Fruit fly (Drosophila melanogaster) whole organism, embryonic: ENCODE results near the gene Syt1.

Experiments used
- Awh ChIP-seq: fragments of 200-800 bp; sonication (Bioruptor generic); IDR thresholded peaks from 2 replicates; pipeline ENCODE4, ENCODE4 v1.3.6; 2022; ENCODE audit warnings: missing biosample characterization, missing genetic modification characterization
- CG10147 ChIP-seq: fragments of 200-800 bp; sonication (Bioruptor generic); optimal IDR thresholded peaks from 2 replicates; lab custom pipeline; 2019; ENCODE audit warnings: missing biosample characterization, mild to moderate bottlenecking, missing genetic modification characterization, moderate library complexity
- CG1024 ChIP-seq: fragments of 200-800 bp; sonication (Bioruptor generic); IDR thresholded peaks from 2 replicates; pipeline ENCODE4 v1.3.6; 2022; ENCODE audit warnings: missing biosample characterization, missing genetic modification characterization
- CG10274 ChIP-seq: fragments of 200-800 bp; sonication (Bioruptor generic); optimal IDR thresholded peaks from 3 replicates; lab custom pipeline; 2017; ENCODE audit warnings: missing biosample characterization, mild to moderate bottlenecking, missing genetic modification characterization
- CG10431 ChIP-seq: fragments of 200-800 bp; sonication (Bioruptor generic); optimal IDR thresholded peaks from 3 replicates; lab custom pipeline; 2018; ENCODE audit warnings: missing biosample characterization, mild to moderate bottlenecking, missing genetic modification characterization
- CG10543 ChIP-seq: fragments of 200-800 bp; sonication (Bioruptor generic); optimal IDR thresholded peaks from 3 replicates; lab custom pipeline; 2017; ENCODE audit warnings: missing biosample characterization, mild to moderate bottlenecking, missing genetic modification characterization, moderate library complexity
- CG10654 ChIP-seq: fragments of 200-800 bp; sonication (Bioruptor generic); optimal IDR thresholded peaks from 2 replicates; lab custom pipeline; 2016; ENCODE audit warnings: missing biosample characterization, missing genetic modification characterization
- CG11093 ChIP-seq: fragments of 200-800 bp; sonication (Bioruptor generic); IDR thresholded peaks from 3 replicates; pipeline ENCODE4 v1.3.6; 2022; ENCODE audit warnings: missing biosample characterization, missing genetic modification characterization
- CG11504 ChIP-seq: fragments of 200-800 bp; sonication (Bioruptor generic); optimal IDR thresholded peaks from 3 replicates; lab custom pipeline; 2019; ENCODE audit warnings: missing biosample characterization, mild to moderate bottlenecking, missing genetic modification characterization, moderate library complexity
- CG11695 ChIP-seq: fragments of 200-800 bp; sonication (Bioruptor generic); IDR thresholded peaks from 3 replicates; pipeline ENCODE4 v1.3.6; 2022; ENCODE audit warnings: missing biosample characterization, missing genetic modification characterization
- CG11696 ChIP-seq: fragments of 200-800 bp; sonication (Bioruptor generic); IDR thresholded peaks from 2 replicates; pipeline ENCODE4 v1.3.6; 2022; ENCODE audit warnings: missing biosample characterization, missing genetic modification characterization
- CG12219 ChIP-seq: fragments of 200-800 bp; sonication (Bioruptor generic); optimal IDR thresholded peaks from 3 replicates; lab custom pipeline; 2018; ENCODE audit warnings: missing biosample characterization, mild to moderate bottlenecking, missing genetic modification characterization
- CG13123 ChIP-seq: fragments of 200-800 bp; sonication (Bioruptor generic); optimal IDR thresholded peaks from 2 replicates; lab custom pipeline; 2016; ENCODE audit warnings: missing biosample characterization, missing genetic modification characterization
- CG13624 ChIP-seq: fragments of 200-800 bp; sonication (Bioruptor generic); optimal IDR thresholded peaks from 2 replicates; lab custom pipeline; 2016; ENCODE audit warnings: missing biosample characterization, missing genetic modification characterization
- CG14441 ChIP-seq: fragments of 200-800 bp; sonication (Bioruptor generic); IDR thresholded peaks from 2 replicates; pipeline ENCODE4 v1.3.6; 2022; ENCODE audit warnings: missing biosample characterization, missing genetic modification characterization
- CG15479 ChIP-seq: fragments of 200-800 bp; sonication (Bioruptor generic); optimal IDR thresholded peaks from 3 replicates; lab custom pipeline; 2019; ENCODE audit warnings: missing biosample characterization, mild to moderate bottlenecking, missing genetic modification characterization, moderate library complexity
- CG17361 ChIP-seq: fragments of 200-800 bp; sonication (Bioruptor generic); IDR thresholded peaks from 3 replicates; pipeline ENCODE4 v1.3.6; 2022; ENCODE audit warnings: missing biosample characterization, missing genetic modification characterization
- CG17612 ChIP-seq: fragments of 200-800 bp; sonication (Bioruptor generic); IDR thresholded peaks from 2 replicates; pipeline ENCODE4 v1.3.6; 2022; ENCODE audit warnings: missing biosample characterization, missing genetic modification characterization
- CG18599 ChIP-seq: fragments of 200-800 bp; sonication (Bioruptor generic); optimal IDR thresholded peaks from 3 replicates; lab custom pipeline; 2017; ENCODE audit warnings: missing biosample characterization, missing genetic modification characterization, mild to moderate bottlenecking, moderate library complexity, missing genetic modification reagents
- CG2875 ChIP-seq: fragments of 200-800 bp; sonication (Bioruptor generic); optimal IDR thresholded peaks from 2 replicates; lab custom pipeline; 2017; ENCODE audit warnings: missing biosample characterization, mild to moderate bottlenecking, missing genetic modification characterization, missing genetic modification reagents
- CG3065 ChIP-seq: fragments of 200-800 bp; sonication (Bioruptor generic); optimal IDR thresholded peaks from 2 replicates; lab custom pipeline; 2016; ENCODE audit warnings: missing biosample characterization, missing genetic modification characterization
- CG5245 ChIP-seq: fragments of 200-800 bp; sonication (Bioruptor generic); optimal IDR thresholded peaks from 3 replicates; lab custom pipeline; 2016; ENCODE audit warnings: missing biosample characterization, missing genetic modification characterization
- CG6765 ChIP-seq: fragments of 200-800 bp; sonication (Bioruptor generic); optimal IDR thresholded peaks from 3 replicates; lab custom pipeline; 2017; ENCODE audit warnings: missing biosample characterization, mild to moderate bottlenecking, missing genetic modification characterization
- CG7556 ChIP-seq: fragments of 200-800 bp; sonication (Bioruptor generic); optimal IDR thresholded peaks from 2 replicates; lab custom pipeline; 2017; ENCODE audit warnings: missing biosample characterization, mild to moderate bottlenecking, missing genetic modification characterization
- CG9932 ChIP-seq: fragments of 200-800 bp; sonication (Bioruptor generic); IDR thresholded peaks from 2 replicates; pipeline ENCODE4 v1.3.6; 2022; ENCODE audit warnings: missing biosample characterization, missing genetic modification characterization
- Dbx ChIP-seq: fragments of 200-800 bp; sonication (Bioruptor generic); IDR thresholded peaks from 3 replicates; pipeline ENCODE4 v1.3.6; 2022; ENCODE audit warnings: missing biosample characterization, missing genetic modification characterization
- E2f1 ChIP-seq: fragments of 200-800 bp; sonication (Bioruptor generic); IDR thresholded peaks from 2 replicates; pipeline ENCODE4 v1.3.6; 2022; ENCODE audit warnings: missing biosample characterization, missing genetic modification characterization
- Hmr ChIP-seq: fragments of 200-800 bp; sonication (Bioruptor generic); optimal IDR thresholded peaks from 3 replicates; lab custom pipeline; 2017; ENCODE audit warnings: mild to moderate bottlenecking, missing biosample characterization, missing genetic modification reagents, missing genetic modification characterization
- Hmx ChIP-seq: fragments of 200-800 bp; sonication (Bioruptor generic); optimal IDR thresholded peaks from 2 replicates; lab custom pipeline; 2016; ENCODE audit warnings: missing biosample characterization, missing genetic modification characterization
- Hsf ChIP-seq: fragments of 200-800 bp; sonication (Bioruptor generic); optimal IDR thresholded peaks from 3 replicates; lab custom pipeline; 2016; ENCODE audit warnings: missing biosample characterization, missing genetic modification characterization
- Lim3 ChIP-seq: fragments of 200-800 bp; sonication (Bioruptor generic); IDR thresholded peaks from 2 replicates; pipeline ENCODE4 v1.3.6; 2022; ENCODE audit warnings: missing biosample characterization, missing genetic modification characterization
- Myb ChIP-seq: fragments of 200-800 bp; sonication (Bioruptor generic); optimal IDR thresholded peaks from 2 replicates; lab custom pipeline; 2016; ENCODE audit warnings: missing biosample characterization, missing genetic modification characterization
- NC2α ChIP-seq: fragments of 200-800 bp; sonication (Bioruptor generic); optimal IDR thresholded peaks from 2 replicates; lab custom pipeline; 2016; ENCODE audit warnings: missing biosample characterization, missing genetic modification characterization
- Poxn ChIP-seq: fragments of 200-800 bp; sonication (Bioruptor generic); IDR thresholded peaks from 2 replicates; pipeline ENCODE4 v1.3.6; 2022; ENCODE audit warnings: missing biosample characterization, missing genetic modification characterization
- Ptx1 ChIP-seq: fragments of 200-800 bp; sonication (Bioruptor generic); IDR thresholded peaks from 2 replicates; pipeline ENCODE4 v1.3.6; 2022; ENCODE audit warnings: missing biosample characterization, missing genetic modification characterization
- Spps ChIP-seq: fragments of 200-800 bp; sonication (Bioruptor generic); optimal IDR thresholded peaks from 2 replicates; lab custom pipeline; 2018; ENCODE audit warnings: missing biosample characterization, mild to moderate bottlenecking, missing genetic modification characterization
- Xbp1 ChIP-seq: fragments of 200-800 bp; sonication (Bioruptor generic); optimal IDR thresholded peaks from 3 replicates; lab custom pipeline; 2016; ENCODE audit warnings: missing biosample characterization, mild to moderate bottlenecking, missing genetic modification characterization
- az2 ChIP-seq: fragments of 200-800 bp; sonication (Bioruptor generic); optimal IDR thresholded peaks from 3 replicates; lab custom pipeline; 2016; ENCODE audit warnings: missing biosample characterization, missing genetic modification characterization
- bab2 ChIP-seq: fragments of 200-800 bp; sonication (Bioruptor generic); optimal IDR thresholded peaks from 2 replicates; lab custom pipeline; 2016; ENCODE audit warnings: missing biosample characterization, missing genetic modification characterization
- chn ChIP-seq: fragments of 200-800 bp; sonication (Bioruptor generic); optimal IDR thresholded peaks from 2 replicates; lab custom pipeline; 2016; ENCODE audit warnings: missing biosample characterization, missing genetic modification characterization
- ci ChIP-seq: fragments of 200-800 bp; sonication (Bioruptor generic); IDR thresholded peaks from 3 replicates; pipeline ENCODE4 v1.3.6; 2022; ENCODE audit warnings: missing biosample characterization, missing genetic modification characterization
- dan ChIP-seq: fragments of 200-800 bp; sonication (Bioruptor generic); IDR thresholded peaks from 2 replicates; pipeline ENCODE4 v1.3.6; 2022; ENCODE audit warnings: missing biosample characterization, missing genetic modification characterization
- ewg ChIP-seq: fragments of 200-800 bp; sonication (Bioruptor generic); optimal IDR thresholded peaks from 3 replicates; lab custom pipeline; 2017; ENCODE audit warnings: mild to moderate bottlenecking, missing biosample characterization, missing genetic modification reagents, missing genetic modification characterization
- gce ChIP-seq: fragments of 200-800 bp; sonication (Bioruptor generic); IDR thresholded peaks from 3 replicates; pipeline ENCODE4 v1.3.6; 2022; ENCODE audit warnings: missing biosample characterization, missing genetic modification characterization
- gem ChIP-seq: fragments of 200-800 bp; sonication (Bioruptor generic); optimal IDR thresholded peaks from 2 replicates; lab custom pipeline; 2019; ENCODE audit warnings: missing biosample characterization, mild to moderate bottlenecking, missing genetic modification characterization, moderate library complexity
- hth ChIP-seq: fragments of >200 bp; optimal IDR thresholded peaks from 2 replicates; lab custom pipeline; 2017; ENCODE audit warnings: inconsistent platforms
- jing ChIP-seq: fragments of 200-800 bp; sonication (Bioruptor generic); optimal IDR thresholded peaks from 2 replicates; lab custom pipeline; 2018; ENCODE audit warnings: missing biosample characterization, mild to moderate bottlenecking, missing genetic modification characterization
- p53 ChIP-seq: fragments of 200-800 bp; sonication (Bioruptor generic); optimal IDR thresholded peaks from 2 replicates; lab custom pipeline; 2016; ENCODE audit warnings: missing biosample characterization, missing genetic modification characterization
- row ChIP-seq: fragments of 200-800 bp; sonication (Bioruptor generic); IDR thresholded peaks from 3 replicates; pipeline ENCODE4 v1.3.6; 2022; ENCODE audit warnings: missing biosample characterization, missing genetic modification characterization
- shn ChIP-seq: fragments of 200-800 bp; sonication (Bioruptor generic); optimal IDR thresholded peaks from 3 replicates; lab custom pipeline; 2016; ENCODE audit warnings: missing biosample characterization, missing genetic modification characterization
- trem ChIP-seq: fragments of 200-800 bp; optimal IDR thresholded peaks from 3 replicates; lab custom pipeline; 2019; ENCODE audit warnings: missing biosample characterization, mild to moderate bottlenecking, missing genetic modification characterization, moderate library complexity
- twi ChIP-seq: fragments of 200-800 bp; optimal IDR thresholded peaks from 2 replicates; lab custom pipeline; 2019; ENCODE audit warnings: missing biosample characterization, mild to moderate bottlenecking, missing genetic modification characterization, moderate library complexity
- vnd ChIP-seq: fragments of 200-800 bp; sonication (Bioruptor generic); IDR thresholded peaks from 3 replicates; pipeline ENCODE4 v1.3.6; 2022; ENCODE audit warnings: missing biosample characterization, missing genetic modification characterization; ENCODE audit not compliant: partially characterized antibody

Gene Syt1

DNA sequence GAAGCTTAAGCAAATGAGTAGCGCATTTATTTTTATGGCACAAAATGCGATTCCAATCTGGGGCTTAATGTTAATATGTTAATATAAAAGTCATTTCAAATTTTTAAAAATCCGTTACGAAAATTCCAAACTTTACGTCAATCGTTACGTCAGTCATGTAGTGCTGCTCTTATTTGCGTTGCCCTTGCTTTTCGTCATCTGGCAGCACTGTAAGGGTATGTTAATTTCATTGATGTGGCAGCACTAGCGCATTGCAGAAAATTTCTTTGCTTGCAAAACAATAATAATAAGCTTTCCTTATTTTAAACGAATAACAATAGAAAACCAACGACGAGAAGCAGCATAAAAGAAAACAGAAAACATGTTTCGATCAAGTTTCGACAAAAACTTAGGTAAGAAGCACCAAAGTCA, 60.0 kb downstream of the Syt1 start, which contains the start of gene Hrs (continued):
- TF ChIP-seq CG10654 (GFP tag; lab: Kevin White, UChicago) (no peak), CG11695 (GFP tag; lab: Robert Waterston, UW) (no peak), shn (GFP tag; lab: Kevin White, UChicago) (no peak), CG10147 (GFP tag; lab: Kevin White, UChicago) (no peak), Lim3 (GFP tag; lab: Robert Waterston, UW) (no peak), CG6765 (GFP tag; lab: Kevin White, UChicago) (no peak), CG7556 (GFP tag; lab: Kevin White, UChicago) (no peak), Xbp1 (no peak), vnd (no peak), CG13123 (GFP tag; lab: Kevin White, UChicago) (no peak), CG11696 (GFP tag; lab: Robert Waterston, UW) (no peak), Spps (tag; lab: Kevin White, UChicago) (no peak), CG3065 (GFP tag; lab: Kevin White, UChicago) (no peak), CG10274 (no peak), hth (lab: Kevin White, UChicago) (no peak), CG10431 (GFP tag; lab: Kevin White, UChicago) (peak; percentile 89), bab2 (no peak), az2 (no peak), trem (peak; percentile 86), CG1024 (GFP tag; lab: Robert Waterston, UW) (no peak), ci (GFP tag; lab: Robert Waterston, UW) (no peak), CG11504 (tag; lab: Kevin White, UChicago) (no peak), chn (GFP tag; lab: Kevin White, UChicago) (no peak), jing (GFP tag; lab: Kevin White, UChicago) (no peak), Poxn (GFP tag; lab: Robert Waterston, UW) (no peak), Awh (no peak), CG14441 (GFP tag; lab: Robert Waterston, UW) (no peak), CG17612 (no peak), CG13624 (GFP tag; lab: Kevin White, UChicago) (no peak), Hsf (no peak), CG17361 (GFP tag; lab: Robert Waterston, UW) (0 out of 3 replicates have a peak, but pooled peaks have one; percentile 18), Myb (GFP tag; lab: Kevin White, UChicago) (peak; percentile 98), row (no peak; the same call in 2 of the 3 replicates), CG18599 (no peak), E2f1 (no peak), CG12219 (no peak), Ptx1 (GFP tag; lab: Robert Waterston, UW) (no peak), Hmr (GFP tag; lab: Kevin White, UChicago) (no peak), CG5245 (GFP tag; lab: Kevin White, UChicago) (no peak), NC2α (GFP tag; lab: Kevin White, UChicago) (no peak), dan (GFP tag; lab: Robert Waterston, UW) (no peak), CG15479 (GFP tag; lab: Kevin White, UChicago) (no peak), CG10543 (no peak), gce (GFP tag; lab: Robert Waterston, UW) (no peak), CG2875 (GFP tag; lab: Kevin White, UChicago) (no peak), Dbx (GFP tag; lab: Robert Waterston, UW) (no peak), ewg (GFP tag; lab: Kevin White, UChicago) (no peak), gem (tag; lab: Kevin White, UChicago) (no peak), CG11093 (no peak), p53 (GFP tag; lab: Kevin White, UChicago) (no peak), CG9932 (no peak), Hmx (GFP tag; lab: Kevin White, UChicago) (no peak), twi (no peak)
